Worm (Caenorhabditis elegans) whole organism, young adult: ENCODE results near the gene spp-1.

Experiments used
- B0035.1 ChIP-seq: sonication (generic microtip); optimal IDR thresholded peaks from 2 replicates; lab custom pipeline; 2016; ENCODE audit warnings: missing genetic modification characterization, mild to moderate bottlenecking, missing compliant biosample characterization, missing genotype, missing genetic modification reagents
- B0261.1 ChIP-seq: sonication (generic microtip); optimal IDR thresholded peaks from 2 replicates; lab custom pipeline; 2016; ENCODE audit warnings: mild to moderate bottlenecking, missing genetic modification characterization, moderate library complexity, missing compliant biosample characterization
- C06A6.2 ChIP-seq: fragments of 200-800 bp; sonication (Bioruptor generic); conservative IDR thresholded peaks from 2 replicates; pipeline ENCODE4 v1.3.6; 2022; ENCODE audit warnings: missing genetic modification characterization, missing compliant biosample characterization
- F10E7.11 ChIP-seq: sonication (generic microtip); optimal IDR thresholded peaks from 2 replicates; lab custom pipeline; 2017; ENCODE audit warnings: mild to moderate bottlenecking, missing genetic modification characterization, moderate library complexity, missing compliant biosample characterization
- F23B12.7 ChIP-seq: sonication (generic microtip); optimal IDR thresholded peaks from 2 replicates; lab custom pipeline; 2017; ENCODE audit warnings: missing genetic modification characterization, mild to moderate bottlenecking, missing compliant biosample characterization, antibody characterized with exemption, moderate library complexity; ENCODE audit not compliant: insufficient read depth
- K11D2.4 ChIP-seq: fragments of 200-800 bp; sonication (Bioruptor generic); IDR thresholded peaks from 2 replicates; pipeline ENCODE4 v1.3.6; 2022; ENCODE audit warnings: missing genetic modification reagents, missing genetic modification characterization, missing compliant biosample characterization
- K12H6.12 ChIP-seq: fragments of 200-800 bp; sonication (Bioruptor generic); optimal IDR thresholded peaks from 2 replicates; lab custom pipeline; 2018; ENCODE audit warnings: mild to moderate bottlenecking, missing genetic modification characterization, missing compliant biosample characterization
- T07F8.4 ChIP-seq: sonication (generic microtip); optimal IDR thresholded peaks from 2 replicates; lab custom pipeline; 2016; ENCODE audit warnings: mild to moderate bottlenecking, missing genetic modification characterization, moderate library complexity, missing compliant biosample characterization
- Y53G8AR.9 ChIP-seq: fragments of 200-800 bp; sonication (Bioruptor generic); conservative IDR thresholded peaks from 2 replicates; pipeline ENCODE4 v1.3.6; 2022; ENCODE audit warnings: missing genetic modification reagents, missing genetic modification characterization, missing compliant biosample characterization
- aptf-3 ChIP-seq: fragments of 200-800 bp; sonication (Bioruptor generic); IDR thresholded peaks from 2 replicates; pipeline ENCODE4 v1.3.6; 2022; ENCODE audit warnings: missing genetic modification characterization, missing compliant biosample characterization
- atf-7 ChIP-seq: sonication (generic microtip); optimal IDR thresholded peaks from 2 replicates; lab custom pipeline; 2017; ENCODE audit warnings: mild to moderate bottlenecking, missing genetic modification characterization, missing compliant biosample characterization
- attf-3 ChIP-seq: fragments of 200-800 bp; sonication (Bioruptor generic); conservative IDR thresholded peaks from 2 replicates; pipeline ENCODE4 v1.3.6; 2022; ENCODE audit warnings: missing genetic modification reagents, missing genetic modification characterization, missing compliant biosample characterization
- cebp-2 ChIP-seq: fragments of 200-800 bp; sonication (Bioruptor generic); IDR thresholded peaks from 2 replicates; pipeline ENCODE4 v1.3.6; 2022; ENCODE audit warnings: missing genetic modification characterization, missing compliant biosample characterization
- ceh-27 ChIP-seq: fragments of 200-800 bp; sonication (Bioruptor generic); optimal IDR thresholded peaks from 2 replicates; lab custom pipeline; 2018; ENCODE audit warnings: mild to moderate bottlenecking, missing genetic modification characterization, moderate library complexity, missing compliant biosample characterization
- chd-7 ChIP-seq: sonication (generic microtip); optimal IDR thresholded peaks from 2 replicates; lab custom pipeline; 2016; ENCODE audit warnings: mild to moderate bottlenecking, missing genetic modification characterization, moderate library complexity, missing compliant biosample characterization
- dox-1 ChIP-seq: fragments of 200-800 bp; sonication (Bioruptor generic); IDR thresholded peaks from 2 replicates; pipeline ENCODE4 v1.3.6; 2022; ENCODE audit warnings: missing genetic modification reagents, missing genetic modification characterization, missing compliant biosample characterization
- dpff-1 ChIP-seq: sonication (generic microtip); optimal IDR thresholded peaks from 2 replicates; lab custom pipeline; 2017; ENCODE audit warnings: mild to moderate bottlenecking, missing genetic modification characterization, missing compliant biosample characterization
- dpl-1 ChIP-seq: fragments of 150-350 bp; optimal IDR thresholded peaks from 2 replicates; lab custom pipeline; 2014; ENCODE audit warnings: missing biosample characterization, missing genetic modification reagents, missing genetic modification characterization
- egl-44 ChIP-seq: fragments of 200-800 bp; sonication (Bioruptor generic); IDR thresholded peaks from 2 replicates; pipeline ENCODE4 v1.3.6; 2022; ENCODE audit warnings: missing genetic modification reagents, missing genetic modification characterization, missing compliant biosample characterization
- ekl-4 ChIP-seq: fragments of 200-800 bp; sonication (Bioruptor generic); IDR thresholded peaks from 2 replicates; pipeline ENCODE4 v1.3.6; 2022; ENCODE audit warnings: missing genetic modification reagents, missing genetic modification characterization, missing compliant biosample characterization
- hlh-12 ChIP-seq: sonication (generic microtip); optimal IDR thresholded peaks from 2 replicates; lab custom pipeline; 2016; ENCODE audit warnings: missing genetic modification characterization, missing compliant biosample characterization
- hmg-1.2 ChIP-seq: fragments of 200-800 bp; sonication (Bioruptor generic); IDR thresholded peaks from 2 replicates; pipeline ENCODE4 v1.3.6; 2022; ENCODE audit warnings: missing genetic modification reagents, missing genetic modification characterization, missing compliant biosample characterization
- hrde-1 ChIP-seq: sonication (generic microtip); optimal IDR thresholded peaks from 2 replicates; lab custom pipeline; 2016; ENCODE audit warnings: missing genetic modification characterization, mild to moderate bottlenecking, missing compliant biosample characterization, moderate library complexity, missing genotype, missing genetic modification reagents, borderline replicate concordance
- lag-1 ChIP-seq: fragments of 200-800 bp; sonication (Bioruptor generic); IDR thresholded peaks from 2 replicates; pipeline ENCODE4 v1.3.6; 2022; ENCODE audit warnings: missing genetic modification reagents, missing genetic modification characterization, missing compliant biosample characterization
- let-526 ChIP-seq: fragments of 200-800 bp; sonication (Bioruptor generic); IDR thresholded peaks from 2 replicates; pipeline ENCODE4 v1.3.6; 2022; ENCODE audit warnings: missing genetic modification reagents, missing genetic modification characterization, missing compliant biosample characterization
- lin-26 ChIP-seq: fragments of 200-800 bp; sonication (Bioruptor generic); IDR thresholded peaks from 2 replicates; pipeline ENCODE4 v1.3.6; 2022; ENCODE audit warnings: missing genetic modification reagents, missing genetic modification characterization, missing compliant biosample characterization
- lin-35 ChIP-seq, 3 experiments: fragments of 150-350 bp in 2 of 3; sonication (generic microtip) in 1 of 3; optimal IDR thresholded peaks; 2 replicates each; lab custom pipeline; 2014 to 2018; ENCODE audit warnings: missing biosample characterization in 3 of 3, missing genetic modification characterization in 3 of 3, missing genetic modification reagents in 3 of 3
- lin-54 ChIP-seq: fragments of 200-800 bp; sonication (Bioruptor generic); optimal IDR thresholded peaks from 2 replicates; lab custom pipeline; 2018; ENCODE audit warnings: mild to moderate bottlenecking, missing genetic modification characterization, missing compliant biosample characterization
- madf-10 ChIP-seq: sonication (generic microtip); optimal IDR thresholded peaks from 2 replicates; lab custom pipeline; 2016; ENCODE audit warnings: mild to moderate bottlenecking, missing genetic modification characterization, missing compliant biosample characterization
- madf-6 ChIP-seq: fragments of 200-800 bp; sonication (Bioruptor generic); IDR thresholded peaks from 2 replicates; pipeline ENCODE4 v1.3.6; 2022; ENCODE audit warnings: missing genetic modification reagents, missing genetic modification characterization, missing compliant biosample characterization
- madf-8 ChIP-seq: fragments of 200-800 bp; sonication (Bioruptor generic); conservative IDR thresholded peaks from 2 replicates; pipeline ENCODE4 v1.3.6; 2022; ENCODE audit warnings: missing genetic modification reagents, missing genetic modification characterization, missing compliant biosample characterization
- mel-28 ChIP-seq: sonication (generic microtip); optimal IDR thresholded peaks from 2 replicates; lab custom pipeline; 2016; ENCODE audit warnings: borderline replicate concordance, mild to moderate bottlenecking, missing genetic modification characterization, missing compliant biosample characterization
- mxl-1 ChIP-seq: sonication (generic microtip); optimal IDR thresholded peaks from 2 replicates; lab custom pipeline; 2016; ENCODE audit warnings: missing genetic modification characterization, missing compliant biosample characterization
- nfya-1 ChIP-seq: sonication (generic microtip); optimal IDR thresholded peaks from 2 replicates; lab custom pipeline; 2017; ENCODE audit warnings: antibody characterized with exemption, missing compliant biosample characterization, missing genetic modification characterization, borderline replicate concordance; ENCODE audit not compliant: insufficient read depth
- nhr-27 ChIP-seq: fragments of 200-800 bp; sonication (Bioruptor generic); optimal IDR thresholded peaks from 2 replicates; lab custom pipeline; 2018; ENCODE audit warnings: mild to moderate bottlenecking, missing genetic modification characterization, moderate library complexity, missing compliant biosample characterization
- pbrm-1 ChIP-seq: fragments of 200-800 bp; sonication (Bioruptor generic); IDR thresholded peaks from 2 replicates; pipeline ENCODE4 v1.3.6; 2022; ENCODE audit warnings: missing genetic modification reagents, missing genetic modification characterization, missing compliant biosample characterization
- rcor-1 ChIP-seq: fragments of 200-800 bp; sonication (Bioruptor generic); IDR thresholded peaks from 2 replicates; pipeline ENCODE4 v1.3.6; 2022; ENCODE audit warnings: missing genetic modification reagents, missing genetic modification characterization, missing compliant biosample characterization
- rec-8 ChIP-seq, 2 experiments: sonication (generic microtip); optimal IDR thresholded peaks; 2 replicates each; lab custom pipeline; 2016; ENCODE audit warnings: mild to moderate bottlenecking in 2 of 2, missing genetic modification characterization in 2 of 2, missing genetic modification reagents in 2 of 2, missing genotype in 2 of 2, missing biosample characterization in 1 of 2, missing compliant biosample characterization in 1 of 2, moderate library complexity in 1 of 2
- snpc-4 ChIP-seq, 5 experiments: fragments of 150-350 bp in 1 of 5; sonication (generic microtip) in 4 of 5; optimal IDR thresholded peaks; 2 replicates each; lab custom pipeline; 2014 to 2018; ENCODE audit warnings: missing genetic modification characterization in 5 of 5, missing biosample characterization in 3 of 5, antibody characterized with exemption in 2 of 5, mild to moderate bottlenecking in 2 of 5, missing compliant biosample characterization in 2 of 5, missing genotype in 2 of 5, moderate library complexity in 2 of 5, missing genetic modification reagents in 1 of 5
- somi-1 ChIP-seq: fragments of 200-800 bp; sonication (Bioruptor generic); optimal IDR thresholded peaks from 2 replicates; lab custom pipeline; 2018; ENCODE audit warnings: mild to moderate bottlenecking, missing genetic modification characterization, missing compliant biosample characterization
- sptf-2 ChIP-seq: fragments of 200-800 bp; sonication (Bioruptor generic); optimal IDR thresholded peaks from 2 replicates; lab custom pipeline; 2018; ENCODE audit warnings: mild to moderate bottlenecking, missing genetic modification characterization, missing compliant biosample characterization
- tbx-9 ChIP-seq: sonication (generic microtip); optimal IDR thresholded peaks from 2 replicates; lab custom pipeline; 2016; ENCODE audit warnings: borderline replicate concordance, missing genetic modification characterization, inconsistent platforms, missing compliant biosample characterization
- tlf-1 ChIP-seq: fragments of 200-800 bp; sonication (Bioruptor generic); optimal IDR thresholded peaks from 2 replicates; lab custom pipeline; 2018; ENCODE audit warnings: mild to moderate bottlenecking, missing genetic modification characterization, missing compliant biosample characterization
- unc-130 ChIP-seq: sonication (generic microtip); optimal IDR thresholded peaks from 2 replicates; lab custom pipeline; 2016; ENCODE audit warnings: missing genetic modification reagents, missing genetic modification characterization, missing compliant biosample characterization
- unc-62 ChIP-seq: fragments of 150-350 bp; optimal IDR thresholded peaks from 2 replicates; lab custom pipeline; 2014; ENCODE audit warnings: missing biosample characterization, missing genetic modification reagents, missing genetic modification characterization
- ztf-25 ChIP-seq: fragments of 200-800 bp; sonication (Bioruptor generic); IDR thresholded peaks from 2 replicates; pipeline ENCODE4 v1.3.6; 2022; ENCODE audit warnings: missing genetic modification reagents, missing genetic modification characterization, missing compliant biosample characterization
- ztf-28 ChIP-seq: fragments of 200-800 bp; sonication (Bioruptor generic); IDR thresholded peaks from 2 replicates; pipeline ENCODE4 v1.3.6; 2022; ENCODE audit warnings: missing genetic modification reagents, missing genetic modification characterization, missing compliant biosample characterization

Gene spp-1

ce11 chrIII:10333961-10334542 lies 21.4 kb downstream of the spp-1 start, which contains the start of the genes jmjd-4 and mev-1 (continued):
- TF ChIP-seq B0261.1 (tag; lab: Kevin White, UChicago) (no peak), F10E7.11 (tag; lab: Kevin White, UChicago) (no peak), madf-8 (GFP tag; lab: Robert Waterston, UW) (peak; percentile 77), ekl-4 (GFP tag; lab: Robert Waterston, UW) (peak; percentile 80), lin-54 (GFP tag; lab: Kevin White, UChicago) (peak; percentile 92), ceh-27 (peak; percentile 61), lin-26 (0 out of 2 replicates have a peak, but pooled peaks have one; percentile 13), atf-7 (tag; lab: Kevin White, UChicago) (peak; percentile 61), B0035.1 (tag; lab: Kevin White, UChicago) (no peak), ztf-25 (GFP tag; lab: Robert Waterston, UW) (no peak), pbrm-1 (GFP tag; lab: Robert Waterston, UW) (peak; percentile 86), mel-28 (no peak), Y53G8AR.9 (GFP tag; lab: Robert Waterston, UW) (peak; percentile 91), T07F8.4 (tag; lab: Kevin White, UChicago) (no peak), hmg-1.2 (GFP tag; lab: Robert Waterston, UW) (peak; percentile 67), aptf-3 (no peak), unc-130 (no peak), dpl-1 (GFP tag; lab: Kevin White, UChicago) (peak; percentile 71), rec-8 (tag; optimal IDR thresholded peaks at IDR 0.05; lab: Kevin White, UChicago) (no peak), dpff-1 (tag; lab: Kevin White, UChicago) (no peak), somi-1 (GFP tag; lab: Kevin White, UChicago) (no peak), let-526 (GFP tag; lab: Robert Waterston, UW) (no peak), tlf-1 (GFP tag; lab: Kevin White, UChicago) (peak; percentile 82), mxl-1 (tag; lab: Kevin White, UChicago) (no peak), sptf-2 (GFP tag; lab: Kevin White, UChicago) (no peak), cebp-2 (no peak), nfya-1 (tag; lab: Kevin White, UChicago) (no peak), F23B12.7 (peak; percentile 58), attf-3 (GFP tag; lab: Robert Waterston, UW) (no peak), nhr-27 (no peak), madf-10 (peak; percentile 3), dox-1 (GFP tag; lab: Robert Waterston, UW) (peak; percentile 94), ztf-28 (no peak), unc-62 (GFP tag; lab: Kevin White, UChicago) (no peak), K11D2.4 (GFP tag; lab: Robert Waterston, UW) (peak; percentile 90), hrde-1 (tag; lab: Kevin White, UChicago) (no peak), lag-1 (GFP tag; lab: Robert Waterston, UW) (no peak), K12H6.12 (tag; lab: Kevin White, UChicago) (peak; percentile 55), egl-44 (GFP tag; lab: Robert Waterston, UW) (peak; percentile 66; the same call in 1 of the 2 replicates), C06A6.2 (peak; percentile 70), tbx-9 (tag; lab: Kevin White, UChicago) (no peak), madf-6 (GFP tag; lab: Robert Waterston, UW) (peak; percentile 87), snpc-4 (GFP tag; optimal IDR thresholded peaks at IDR 0.05; lab: Kevin White, UChicago) (peak; percentile 68), snpc-4 (tag; optimal IDR thresholded peaks at IDR 0.05; lab: Kevin White, UChicago) (peak in 3 of 4 experiments; percentile 61 to 72 (median 65)), rcor-1 (peak; percentile 81), hlh-12 (tag; lab: Kevin White, UChicago) (no peak), chd-7 (tag; lab: Kevin White, UChicago) (peak; percentile 0), lin-35 (GFP tag; optimal IDR thresholded peaks at IDR 0.05; lab: Kevin White, UChicago) (peak in 1 of 3 experiments; percentile 87)
